Worm (Caenorhabditis elegans) whole organism, L4 larva: Measurements from ENCODE around the gene osm-8.

Experiments
- Y75B8A.6 ChIP-seq: fragments of 200-800 bp; sonication (Bioruptor generic); IDR thresholded peaks from 2 replicates; pipeline ENCODE4 v1.3.6; 2022; ENCODE audit warnings: missing genetic modification reagents, missing genetic modification characterization, missing compliant biosample characterization
- daf-12 ChIP-seq: fragments of 150-350 bp; optimal IDR thresholded peaks from 2 replicates; lab custom pipeline; 2014; ENCODE audit warnings: missing biosample characterization, missing genetic modification reagents, missing genetic modification characterization
- dpl-1 ChIP-seq: fragments of 150-350 bp; optimal IDR thresholded peaks from 2 replicates; lab custom pipeline; 2014; ENCODE audit warnings: missing biosample characterization, missing genetic modification reagents, missing genetic modification characterization
- hlh-11 ChIP-seq: fragments of 200-800 bp; sonication (Bioruptor generic); optimal IDR thresholded peaks from 2 replicates; lab custom pipeline; 2018; ENCODE audit warnings: mild to moderate bottlenecking, missing genetic modification characterization, missing compliant biosample characterization
- jun-1 ChIP-seq: fragments of 150-350 bp; optimal IDR thresholded peaks from 2 replicates; lab custom pipeline; 2014; ENCODE audit warnings: missing biosample characterization, missing genetic modification reagents, missing genetic modification characterization
- lin-1 ChIP-seq: fragments of 200-800 bp; sonication (Bioruptor generic); IDR thresholded peaks from 2 replicates; pipeline ENCODE4 v1.3.6; 2022; ENCODE audit warnings: missing genetic modification reagents, missing genetic modification characterization, missing compliant biosample characterization
- lsy-2 ChIP-seq, 2 experiments: fragments of 150-350 bp in 1 of 2; sonication (generic microtip) in 1 of 2; optimal IDR thresholded peaks; 2 replicates each; lab custom pipeline; 2014 to 2017; ENCODE audit warnings: missing biosample characterization in 2 of 2, missing genetic modification characterization in 2 of 2
- mxl-3 ChIP-seq: fragments of 200-800 bp; sonication (Bioruptor generic); optimal IDR thresholded peaks from 2 replicates; lab custom pipeline; 2018; ENCODE audit warnings: mild to moderate bottlenecking, missing genetic modification characterization, missing compliant biosample characterization
- pha-4 ChIP-seq, 2 experiments: fragments of 150-350 bp in 1 of 2; fragments of 200-800 bp in 1 of 2; sonication (Bioruptor generic) in 1 of 2; IDR thresholded peaks in 1 of 2; optimal IDR thresholded peaks in 1 of 2; 2 replicates each; pipeline versions ENCODE4 v1.3.6 to Lab custom; 2014 to 2022; ENCODE audit warnings: missing genetic modification characterization in 2 of 2, missing genetic modification reagents in 2 of 2, missing biosample characterization in 1 of 2, missing compliant biosample characterization in 1 of 2
- snpc-4 ChIP-seq: fragments of 150-350 bp; optimal IDR thresholded peaks from 2 replicates; lab custom pipeline; 2014; ENCODE audit warnings: missing biosample characterization, missing genetic modification characterization
- tra-1 ChIP-seq: fragments of 200-800 bp; sonication (Bioruptor generic); IDR thresholded peaks from 2 replicates; pipeline ENCODE4 v1.3.6; 2022; ENCODE audit warnings: missing genetic modification reagents, missing genetic modification characterization, missing compliant biosample characterization
- unc-39 ChIP-seq: sonication (generic microtip); optimal IDR thresholded peaks from 2 replicates; lab custom pipeline; 2017; ENCODE audit warnings: missing biosample characterization, missing genetic modification characterization
- zfp-2 ChIP-seq: sonication (generic microtip); optimal IDR thresholded peaks from 2 replicates; lab custom pipeline; 2016; ENCODE audit warnings: mild to moderate bottlenecking, missing genetic modification characterization, missing compliant biosample characterization
- ztf-11 ChIP-seq: fragments of 150-350 bp; optimal IDR thresholded peaks from 2 replicates; lab custom pipeline; 2014; ENCODE audit warnings: missing biosample characterization, missing genetic modification characterization

ce11 chrII:7599357-7599756 lies 5.8 kb downstream of the osm-8 start, which contains the start of gene npp-21:
- no peak for TF ChIP-seq lin-1 (GFP tag; lab: Robert Waterston, UW)
- TF ChIP-seq snpc-4 (tag; lab: Kevin White, UChicago): no peak
- TF ChIP-seq pha-4 (GFP tag; IDR thresholded peaks at IDR 0.05; lab: Robert Waterston, UW): no peak
- TF ChIP-seq pha-4 (tag; optimal IDR thresholded peaks at IDR 0.05; lab: Kevin White, UChicago): no peak
- TF ChIP-seq tra-1 (GFP tag; lab: Robert Waterston, UW): no peak
- no peak for TF ChIP-seq dpl-1
- no peak for TF ChIP-seq jun-1 (tag; lab: Kevin White, UChicago)
- no peak for TF ChIP-seq zfp-2 (tag; lab: Kevin White, UChicago)
- no peak for TF ChIP-seq hlh-11 (tag; lab: Kevin White, UChicago)
- TF ChIP-seq Y75B8A.6 (GFP tag; lab: Robert Waterston, UW): no peak
- TF ChIP-seq daf-12: no peak
- TF ChIP-seq ztf-11 (tag; lab: Kevin White, UChicago): no peak
- no peak for TF ChIP-seq lsy-2 (tag; optimal IDR thresholded peaks at IDR 0.05; lab: Kevin White, UChicago)
- no peak for TF ChIP-seq unc-39 (tag; lab: Kevin White, UChicago)
- TF ChIP-seq mxl-3 (GFP tag; lab: Kevin White, UChicago): no peak
